Worm (Caenorhabditis elegans): ENCODE measurements around the gene C18A3.10.

DNA sequence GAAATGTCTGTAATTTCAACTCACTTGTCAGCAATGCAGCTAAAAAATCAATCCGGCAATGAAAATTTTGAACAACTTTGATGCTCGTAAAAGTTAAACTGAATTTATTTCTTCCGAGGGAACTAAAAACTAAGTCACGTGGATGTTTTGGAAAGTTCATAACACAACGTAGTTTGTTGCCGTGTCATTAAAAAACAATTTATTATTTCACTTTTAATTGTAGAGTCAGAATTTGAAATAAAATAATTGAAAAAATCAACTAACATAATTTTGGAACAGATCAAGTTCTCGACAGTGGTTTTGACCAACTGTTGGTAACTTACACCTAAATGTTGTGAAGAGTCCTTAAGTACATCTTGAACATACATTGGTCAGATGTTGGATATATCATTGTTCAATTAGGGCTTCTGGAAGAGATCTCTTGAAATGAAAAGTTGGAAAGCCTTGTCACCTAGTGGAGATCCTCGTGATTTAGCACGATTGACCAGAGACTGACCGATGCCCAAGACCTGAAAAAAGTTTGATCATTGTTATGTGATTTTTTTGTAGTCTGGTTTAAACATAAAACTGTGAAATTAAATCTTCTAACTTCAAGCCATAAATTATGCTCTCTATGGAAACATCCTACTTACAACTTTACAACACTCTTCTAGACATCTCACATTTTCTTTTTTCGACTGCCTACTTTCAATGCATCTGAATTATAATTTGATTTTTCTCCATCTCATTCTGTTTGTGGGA is 14.9 kb upstream of the C18A3.10 start, which contains the start of the genes C18A3.7 and C18A3.11:
- no peak for TF ChIP-seq hlh-30 (tag; optimal IDR thresholded peaks at IDR 0.05; ENCODE audit: insufficient read depth)
- TF ChIP-seq ceh-45 (GFP tag; IDR thresholded peaks at IDR 0.05) = no peak
- TF ChIP-seq pqm-1 (tag; optimal IDR thresholded peaks at IDR 0.05) = no peak
- no peak for TF ChIP-seq lin-11 (tag; optimal IDR thresholded peaks at IDR 0.05)
